Fruit fly (Drosophila melanogaster) whole organism, embryonic: ENCODE results near the gene Taf11.
A peak's percentile ranks its signal among the peaks of the same experiment; 100 is the strongest.

Experiments used
- CG10565 ChIP-seq: fragments of 200-800 bp; sonication (Bioruptor generic); optimal IDR thresholded peaks from 3 replicates; lab custom pipeline; 2016; ENCODE audit warnings: missing biosample characterization, mild to moderate bottlenecking, missing genetic modification characterization
- CG11085 ChIP-seq: fragments of 200-800 bp; sonication (Bioruptor generic); IDR thresholded peaks from 2 replicates; pipeline ENCODE4 v1.3.6; 2022; ENCODE audit warnings: missing biosample characterization, missing genetic modification characterization
- CG11560 ChIP-seq: fragments of 200-800 bp; sonication (Bioruptor generic); IDR thresholded peaks from 3 replicates; pipeline ENCODE4 v1.3.6; 2022; ENCODE audit warnings: missing biosample characterization, missing genetic modification characterization
- CG13894 ChIP-seq: fragments of 200-800 bp; sonication (Bioruptor generic); optimal IDR thresholded peaks from 3 replicates; lab custom pipeline; 2018; ENCODE audit warnings: missing biosample characterization, mild to moderate bottlenecking, missing genetic modification characterization, moderate library complexity
- CG14441 ChIP-seq: fragments of 200-800 bp; sonication (Bioruptor generic); IDR thresholded peaks from 2 replicates; pipeline ENCODE4 v1.3.6; 2022; ENCODE audit warnings: missing biosample characterization, missing genetic modification characterization
- CG15479 ChIP-seq: fragments of 200-800 bp; sonication (Bioruptor generic); optimal IDR thresholded peaks from 3 replicates; lab custom pipeline; 2019; ENCODE audit warnings: missing biosample characterization, mild to moderate bottlenecking, missing genetic modification characterization, moderate library complexity
- CG33213 ChIP-seq: fragments of 200-800 bp; sonication (Bioruptor generic); optimal IDR thresholded peaks from 3 replicates; lab custom pipeline; 2016; ENCODE audit warnings: missing biosample characterization, missing genetic modification characterization
- CG4424 ChIP-seq: fragments of 200-800 bp; sonication (Bioruptor generic); optimal IDR thresholded peaks from 3 replicates; lab custom pipeline; 2016; ENCODE audit warnings: missing biosample characterization, missing genetic modification characterization
- CG4854 ChIP-seq: fragments of 200-800 bp; sonication (Bioruptor generic); optimal IDR thresholded peaks from 2 replicates; lab custom pipeline; 2016; ENCODE audit warnings: missing biosample characterization, missing genetic modification characterization, inconsistent platforms
- CG6689 ChIP-seq: fragments of 200-800 bp; sonication (Bioruptor generic); IDR thresholded peaks from 2 replicates; pipeline ENCODE4 v1.3.6; 2022; ENCODE audit warnings: missing biosample characterization, missing genetic modification characterization
- CG8290 ChIP-seq, 3 experiments: fragments of 200-800 bp; sonication (Bioruptor generic); optimal IDR thresholded peaks; 2 replicates each; lab custom pipeline; 2016 to 2019; ENCODE audit warnings: missing biosample characterization in 3 of 3, missing genetic modification characterization in 3 of 3, mild to moderate bottlenecking in 2 of 3, moderate library complexity in 1 of 3
- CG8924 ChIP-seq: fragments of 200-800 bp; optimal IDR thresholded peaks from 3 replicates; lab custom pipeline; 2019; ENCODE audit warnings: missing biosample characterization, mild to moderate bottlenecking, missing genetic modification characterization, moderate library complexity
- CG9727 ChIP-seq: fragments of 200-800 bp; sonication (Bioruptor generic); optimal IDR thresholded peaks from 3 replicates; lab custom pipeline; 2017; ENCODE audit warnings: missing biosample characterization, mild to moderate bottlenecking, missing genetic modification characterization
- Camta ChIP-seq: fragments of 200-800 bp; sonication (Bioruptor generic); optimal IDR thresholded peaks from 2 replicates; lab custom pipeline; 2016; ENCODE audit warnings: missing biosample characterization, missing genetic modification characterization
- Fer1 ChIP-seq: fragments of 200-800 bp; sonication (Bioruptor generic); optimal IDR thresholded peaks from 2 replicates; lab custom pipeline; 2017; ENCODE audit warnings: missing biosample characterization, mild to moderate bottlenecking, missing genetic modification characterization
- GATAe ChIP-seq: fragments of 200-800 bp; sonication (Bioruptor generic); conservative IDR thresholded peaks from 2 replicates; pipeline ENCODE4 v1.3.6; 2022; ENCODE audit warnings: missing biosample characterization, missing genetic modification characterization
- Hey ChIP-seq: fragments of 200-800 bp; sonication (Bioruptor generic); optimal IDR thresholded peaks from 3 replicates; lab custom pipeline; 2018; ENCODE audit warnings: missing biosample characterization, mild to moderate bottlenecking, missing genetic modification characterization
- Hr51 ChIP-seq, 2 experiments: fragments of 200-800 bp; sonication (Bioruptor generic); optimal IDR thresholded peaks; 2 replicates in 1 of 2; 3 replicates in 1 of 2; lab custom pipeline; 2016 to 2018; ENCODE audit warnings: missing biosample characterization in 2 of 2, missing genetic modification characterization in 2 of 2, mild to moderate bottlenecking in 1 of 2, moderate library complexity in 1 of 2
- MESR4 ChIP-seq: fragments of 200-800 bp; sonication (Bioruptor generic); optimal IDR thresholded peaks from 2 replicates; lab custom pipeline; 2018; ENCODE audit warnings: missing biosample characterization, mild to moderate bottlenecking, missing genetic modification characterization, moderate library complexity
- Meics ChIP-seq: fragments of 200-800 bp; sonication (Bioruptor generic); optimal IDR thresholded peaks from 2 replicates; lab custom pipeline; 2017; ENCODE audit warnings: missing biosample characterization, mild to moderate bottlenecking, missing genetic modification characterization
- Mes4 ChIP-seq: fragments of 200-800 bp; sonication (Bioruptor generic); optimal IDR thresholded peaks from 2 replicates; lab custom pipeline; 2016; ENCODE audit warnings: missing biosample characterization, missing genetic modification characterization
- NfI ChIP-seq: fragments of 200-800 bp; sonication (Bioruptor generic); optimal IDR thresholded peaks from 3 replicates; lab custom pipeline; 2018; ENCODE audit warnings: missing biosample characterization, mild to moderate bottlenecking, missing genetic modification characterization, moderate library complexity
- Pdp1 ChIP-seq, 2 experiments: fragments of 200-800 bp; sonication (Bioruptor generic); optimal IDR thresholded peaks; 3 replicates each; lab custom pipeline; 2016; ENCODE audit warnings: missing biosample characterization in 2 of 2, missing genetic modification characterization in 2 of 2, mild to moderate bottlenecking in 1 of 2, moderate library complexity in 1 of 2
- Sox100B ChIP-seq: fragments of 200-800 bp; sonication (Bioruptor generic); optimal IDR thresholded peaks from 3 replicates; lab custom pipeline; 2018; ENCODE audit warnings: missing biosample characterization, mild to moderate bottlenecking, missing genetic modification characterization
- TFAM ChIP-seq: fragments of 200-800 bp; sonication (Bioruptor generic); optimal IDR thresholded peaks from 2 replicates; lab custom pipeline; 2017; ENCODE audit warnings: missing biosample characterization, missing genetic modification characterization, inconsistent platforms
- Taf1 ChIP-seq: fragments of 200-800 bp; sonication (Bioruptor generic); IDR thresholded peaks from 2 replicates; pipeline ENCODE4 v1.3.6; 2022; ENCODE audit warnings: missing biosample characterization, missing genetic modification characterization
- abd-A ChIP-seq: fragments of 200-800 bp; sonication (Bioruptor generic); optimal IDR thresholded peaks from 3 replicates; lab custom pipeline; 2019; ENCODE audit warnings: missing biosample characterization, mild to moderate bottlenecking, missing genetic modification characterization, moderate library complexity
- al ChIP-seq: fragments of 200-800 bp; sonication (Bioruptor generic); IDR thresholded peaks from 2 replicates; pipeline ENCODE4 v1.3.6; 2022; ENCODE audit warnings: missing biosample characterization, missing genetic modification characterization
- ap ChIP-seq: fragments of 200-800 bp; sonication (Bioruptor generic); IDR thresholded peaks from 2 replicates; pipeline ENCODE4 v1.3.6; 2022; ENCODE audit warnings: missing biosample characterization, missing genetic modification characterization
- bbx ChIP-seq: fragments of 200-800 bp; sonication (Bioruptor generic); IDR thresholded peaks from 2 replicates; pipeline ENCODE4 v1.3.6; 2022; ENCODE audit warnings: missing biosample characterization, missing genetic modification characterization; ENCODE audit not compliant: partially characterized antibody
- cad ChIP-seq: fragments of >200 bp; optimal IDR thresholded peaks from 2 replicates; lab custom pipeline; 2017; ENCODE audit warnings: missing biosample characterization, missing genetic modification characterization
- cato ChIP-seq: fragments of 200-800 bp; sonication (Bioruptor generic); optimal IDR thresholded peaks from 2 replicates; lab custom pipeline; 2016; ENCODE audit warnings: missing biosample characterization, missing genetic modification characterization, borderline replicate concordance
- exex ChIP-seq: fragments of 200-800 bp; sonication (Bioruptor generic); optimal IDR thresholded peaks from 4 replicates; lab custom pipeline; 2018; ENCODE audit warnings: missing biosample characterization, mild to moderate bottlenecking, missing genetic modification characterization, moderate library complexity
- ftz-f1 ChIP-seq: fragments of 200-800 bp; sonication (Bioruptor generic); optimal IDR thresholded peaks from 2 replicates; lab custom pipeline; 2016; ENCODE audit warnings: missing biosample characterization, missing genetic modification characterization
- grn ChIP-seq: fragments of 200-800 bp; sonication (Bioruptor generic); optimal IDR thresholded peaks from 3 replicates; lab custom pipeline; 2017; ENCODE audit warnings: missing biosample characterization, missing genetic modification characterization
- hkb ChIP-seq, 2 experiments: fragments of 200-800 bp in 1 of 2; fragments of >200 bp in 1 of 2; sonication (Bioruptor generic) in 1 of 2; IDR thresholded peaks in 1 of 2; optimal IDR thresholded peaks in 1 of 2; 2 replicates each; pipeline versions ENCODE4 v1.3.6 to Lab custom; 2017 to 2022; ENCODE audit warnings: missing biosample characterization in 1 of 2, missing genetic modification characterization in 1 of 2
- lilli ChIP-seq: fragments of 200-800 bp; sonication (Bioruptor generic); optimal IDR thresholded peaks from 3 replicates; lab custom pipeline; 2016; ENCODE audit warnings: missing biosample characterization, missing genetic modification characterization
- lov ChIP-seq, 2 experiments: fragments of 200-800 bp in 1 of 2; fragments of >200 bp in 1 of 2; sonication (Bioruptor generic) in 1 of 2; IDR thresholded peaks in 1 of 2; optimal IDR thresholded peaks in 1 of 2; 2 replicates in 1 of 2; 3 replicates in 1 of 2; pipeline versions ENCODE4 v1.3.6 to Lab custom; 2017 to 2022; ENCODE audit warnings: missing biosample characterization in 1 of 2, missing genetic modification characterization in 1 of 2
- odd ChIP-seq: fragments of 200-800 bp; sonication (Bioruptor generic); optimal IDR thresholded peaks from 2 replicates; lab custom pipeline; 2017; ENCODE audit warnings: missing biosample characterization, mild to moderate bottlenecking, missing genetic modification characterization
- org-1 ChIP-seq: fragments of 200-800 bp; sonication (Bioruptor generic); optimal IDR thresholded peaks from 2 replicates; lab custom pipeline; 2017; ENCODE audit warnings: missing biosample characterization, missing genetic modification characterization
- rib ChIP-seq: fragments of 200-800 bp; sonication (Bioruptor generic); IDR thresholded peaks from 2 replicates; pipeline ENCODE4 v1.3.6; 2022; ENCODE audit warnings: missing biosample characterization, missing genetic modification characterization
- sens ChIP-seq: fragments of 200-800 bp; sonication (Bioruptor generic); peaks from one replicate; lab custom pipeline; 2016; ENCODE audit warnings: missing biosample characterization, missing genetic modification characterization
- stwl ChIP-seq: fragments of 200-800 bp; sonication (Bioruptor generic); optimal IDR thresholded peaks from 3 replicates; lab custom pipeline; 2018; ENCODE audit warnings: missing biosample characterization, mild to moderate bottlenecking, missing genetic modification characterization, moderate library complexity

Gene Taf11

DNA sequence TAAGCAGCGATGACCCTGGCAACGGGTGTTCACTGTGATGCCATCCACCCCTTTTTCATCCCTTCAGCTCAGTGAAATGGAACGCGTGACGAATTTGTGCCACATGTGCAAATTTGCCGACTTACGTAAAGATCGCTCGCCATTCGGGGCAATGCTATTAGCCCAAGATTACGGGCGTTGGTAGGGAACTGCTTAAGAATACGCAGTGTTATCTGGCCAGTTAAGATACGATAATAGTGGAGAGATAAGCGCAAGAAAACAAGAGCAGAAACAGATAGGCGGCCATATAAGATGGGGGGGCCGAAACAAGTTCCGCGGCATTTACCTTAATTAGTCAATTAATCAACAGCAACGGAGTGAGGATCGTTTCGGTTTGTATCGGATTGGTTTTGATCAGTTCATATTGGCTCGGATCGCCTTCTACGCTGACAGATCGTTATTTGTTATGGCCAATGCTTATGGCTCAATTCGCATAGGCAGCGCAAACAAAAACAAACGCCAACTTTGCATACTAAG lies 22.9 kb upstream of the Taf11 start (continued):
- no peak for TF ChIP-seq CG8290 (GFP tag; optimal IDR thresholded peaks at IDR 0.05; lab: Kevin White, UChicago)
- TF ChIP-seq CG8290 (tag; optimal IDR thresholded peaks at IDR 0.05; lab: Kevin White, UChicago), result peak in 1 of 2 experiments; percentile 8
- no peak for TF ChIP-seq MESR4 (GFP tag; lab: Kevin White, UChicago)
- no peak for TF ChIP-seq stwl
- no peak for TF ChIP-seq cad
- TF ChIP-seq hkb (optimal IDR thresholded peaks at IDR 0.05; lab: Kevin White, UChicago), result no peak
- TF ChIP-seq hkb (GFP tag; IDR thresholded peaks at IDR 0.05; lab: Robert Waterston, UW), result no peak
- TF ChIP-seq CG11560, result no peak
- TF ChIP-seq Mes4 (GFP tag; lab: Kevin White, UChicago), result no peak
- TF ChIP-seq CG33213, result no peak
- no peak for TF ChIP-seq CG11085 (GFP tag; lab: Robert Waterston, UW)
- TF ChIP-seq rib (GFP tag; lab: Robert Waterston, UW), result 0 out of 2 replicates have a peak, but pooled peaks have one; percentile 22
- TF ChIP-seq ftz-f1 (GFP tag; lab: Kevin White, UChicago), result peak; percentile 35
- no peak for TF ChIP-seq lilli (GFP tag; lab: Kevin White, UChicago)
- TF ChIP-seq Pdp1 (GFP tag; optimal IDR thresholded peaks at IDR 0.05; lab: Kevin White, UChicago), result peak in 1 of 2 experiments; percentile 58
- peak; percentile 80 for TF ChIP-seq grn
- no peak for TF ChIP-seq ap (GFP tag; lab: Robert Waterston, UW)
- no peak for TF ChIP-seq Sox100B (GFP tag; lab: Kevin White, UChicago)
- no peak for TF ChIP-seq Taf1 (GFP tag; lab: Robert Waterston, UW)
- TF ChIP-seq Meics, result peak; percentile 10
- peak; percentile 95 for TF ChIP-seq abd-A (tag; lab: Kevin White, UChicago)
- peak; percentile 36 for TF ChIP-seq Fer1 (GFP tag; lab: Kevin White, UChicago)
- peak; percentile 99 for TF ChIP-seq CG15479
- no peak for TF ChIP-seq al (GFP tag; lab: Robert Waterston, UW)
- TF ChIP-seq odd, result no peak
- no peak for TF ChIP-seq CG9727 (GFP tag; lab: Kevin White, UChicago)
- no peak for TF ChIP-seq Hr51 (GFP tag; optimal IDR thresholded peaks at IDR 0.05; lab: Kevin White, UChicago)
- TF ChIP-seq CG8924, result no peak
- no peak for TF ChIP-seq Camta (GFP tag; lab: Kevin White, UChicago)
- peak; percentile 53; the same call in 1 of the 2 replicates for TF ChIP-seq GATAe (GFP tag; lab: Robert Waterston, UW)
- peak; percentile 54 for TF ChIP-seq Hey (tag; lab: Kevin White, UChicago)
- TF ChIP-seq NfI (GFP tag; lab: Kevin White, UChicago), result no peak
- TF ChIP-seq org-1, result no peak
- no peak for TF ChIP-seq CG10565
- no peak for TF ChIP-seq CG4424 (GFP tag; lab: Kevin White, UChicago)
- no peak for TF ChIP-seq cato (GFP tag; lab: Kevin White, UChicago)
- TF ChIP-seq TFAM (GFP tag; lab: Kevin White, UChicago), result no peak

DNA sequence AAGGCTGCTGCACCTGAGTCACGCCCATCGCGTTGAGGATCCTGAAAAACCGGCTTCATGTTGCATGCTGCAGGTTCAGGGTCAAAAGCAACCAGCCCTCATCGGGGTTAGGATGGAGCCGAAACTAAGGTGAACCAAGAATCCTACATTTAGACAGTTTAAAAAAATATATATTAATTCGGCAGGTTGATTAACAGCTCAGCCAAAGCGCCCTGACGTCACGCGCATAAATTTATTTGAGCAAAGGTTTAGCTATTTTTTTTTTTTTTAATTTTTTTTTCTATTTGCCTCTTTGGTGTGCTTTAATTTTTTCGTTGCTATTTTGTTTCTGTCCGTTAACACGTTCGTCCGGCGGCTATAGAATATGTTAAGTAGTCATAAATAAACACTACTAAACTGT lies 21.4 kb upstream of the Taf11 start:
- peak; percentile 4 for TF ChIP-seq sens (GFP tag; lab: Kevin White, UChicago)
- no peak for TF ChIP-seq ap (GFP tag; lab: Robert Waterston, UW)
- TF ChIP-seq CG13894 (tag; lab: Kevin White, UChicago), result no peak
- no peak for TF ChIP-seq bbx (GFP tag; lab: Robert Waterston, UW)
- TF ChIP-seq CG14441 (GFP tag; lab: Robert Waterston, UW), result no peak
- no peak for TF ChIP-seq CG4854 (GFP tag; lab: Kevin White, UChicago)
- TF ChIP-seq CG6689 (GFP tag; lab: Robert Waterston, UW), result no peak
- no peak for TF ChIP-seq lov (optimal IDR thresholded peaks at IDR 0.05; lab: Kevin White, UChicago)
- TF ChIP-seq lov (GFP tag; IDR thresholded peaks at IDR 0.05; lab: Robert Waterston, UW), result no peak
- no peak for TF ChIP-seq exex
